Fruit fly (Drosophila melanogaster): ENCODE measurements around the gene ScpX.
A peak's percentile ranks its signal among the peaks of the same experiment; 100 is the strongest.

dm6 chr2L:18857635-18858059 is 26.6 kb downstream of the ScpX start:
- TF ChIP-seq Hr4 (GFP tag; optimal IDR thresholded peaks at IDR 0.05) (peak; percentile 98), Blimp-1 (GFP tag; optimal IDR thresholded peaks at IDR 0.05) (peak; percentile 84), CG11902 (GFP tag; optimal IDR thresholded peaks at IDR 0.05) (peak; percentile 93), net (GFP tag; optimal IDR thresholded peaks at IDR 0.05) (peak; percentile 97), CG6276 (GFP tag; optimal IDR thresholded peaks at IDR 0.05) (peak; percentile 91), Ets21C (GFP tag; optimal IDR thresholded peaks at IDR 0.05) (peak; percentile 96), Gug (GFP tag; IDR thresholded peaks at IDR 0.05) (peak; percentile 96), CG1621 (tag; optimal IDR thresholded peaks at IDR 0.05) (peak; percentile 94), CG8319 (GFP tag; optimal IDR thresholded peaks at IDR 0.05) (peak; percentile 94), CG34406 (GFP tag; optimal IDR thresholded peaks at IDR 0.05) (peak; percentile 95), spab (GFP tag; optimal IDR thresholded peaks at IDR 0.05) (peak; percentile 84), acj6 (GFP tag; optimal IDR thresholded peaks at IDR 0.05) (peak; percentile 98), CG8632 (GFP tag; optimal IDR thresholded peaks at IDR 0.05) (peak; percentile 96), Sox102F (GFP tag; optimal IDR thresholded peaks at IDR 0.05) (peak; percentile 97)

All from whole organism, prepupa.